Fruit fly (Drosophila melanogaster) whole organism: ENCODE results near the gene PAPLA1.

Source experiments
- EcR ChIP-seq, 2 experiments: fragments of >200 bp; optimal IDR thresholded peaks; 2 replicates each; lab custom pipeline; 2017; ENCODE audit warnings: missing biosample characterization in 2 of 2, missing genetic modification characterization in 2 of 2, missing genetic modification reagents in 2 of 2
- psq ChIP-seq: fragments of >200 bp; optimal IDR thresholded peaks from 2 replicates; lab custom pipeline; 2017

- TF ChIP-seq psq (lab: Kevin White, UChicago), result no peak
- no peak for TF ChIP-seq EcR (GFP tag; optimal IDR thresholded peaks at IDR 0.05; lab: Kevin White, UChicago)
Observed at dm6 chr2L:8156682-8157081, 2.8 kb downstream of the PAPLA1 start.
